ENCODE assay signal across 5 worm cellular contexts in the genomic region with DNA sequence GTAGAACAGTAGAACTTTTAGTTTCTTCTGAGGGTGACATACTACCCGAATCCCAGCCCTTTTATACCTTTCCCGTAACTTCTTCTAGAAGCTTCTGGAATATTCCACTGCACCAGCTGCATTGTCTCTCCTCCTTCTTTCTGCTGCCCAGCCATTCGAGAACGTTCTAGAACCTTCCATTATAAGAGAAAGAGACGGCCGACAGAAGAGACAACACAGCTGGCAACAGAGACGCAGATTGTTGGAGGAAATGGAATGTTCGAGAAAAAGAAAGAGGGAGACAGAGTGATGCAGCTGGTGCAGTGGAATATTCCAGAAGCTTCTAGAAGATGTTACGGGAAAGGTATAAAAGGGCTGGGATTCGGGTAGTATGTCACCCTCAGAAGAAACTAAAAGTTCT.
TF ChIP-seq lines count a peak whose summit lies in the region.

A gene (minus strand): TSS at position 35 of the 400 bp plus-strand sequence.
A gene (plus strand): TSS at position 386 of the 400 bp plus-strand sequence.

TF ChIP-seq in whole organism, L1 larva, 84 proteins besides CTCF, POLR2A, EP300 and RAD21 (continues in another document):
- peak; percentile 12 for TF ChIP-seq ceh-90 (tag; optimal IDR thresholded peaks at IDR 0.05; lab: Kevin White, UChicago)
- TF ChIP-seq efl-1 (optimal IDR thresholded peaks at IDR 0.05; lab: Kevin White, UChicago): peak; percentile 73 to 86
- peak; percentile 53 to 96 for TF ChIP-seq efl-1 (GFP tag; optimal IDR thresholded peaks at IDR 0.05 in 1 of 2; lab: Kevin White, UChicago)
- TF ChIP-seq nhr-47 (tag; optimal IDR thresholded peaks at IDR 0.05; lab: Kevin White, UChicago): peak; percentile 96
- TF ChIP-seq mep-1 (tag; optimal IDR thresholded peaks at IDR 0.05; lab: Kevin White, UChicago): peak; percentile 62
- TF ChIP-seq xbp-1 (tag; optimal IDR thresholded peaks at IDR 0.05; lab: Kevin White, UChicago): peak; percentile 84
- peak; percentile 83 for TF ChIP-seq nhr-237 (tag; optimal IDR thresholded peaks at IDR 0.05; lab: Kevin White, UChicago)
- peak; percentile 67 for TF ChIP-seq nhr-77 (tag; optimal IDR thresholded peaks at IDR 0.05; lab: Kevin White, UChicago)
- TF ChIP-seq fkh-4 (tag; optimal IDR thresholded peaks at IDR 0.05; lab: Kevin White, UChicago; ENCODE audit: borderline replicate concordance): peak; percentile 37
- peak; percentile 87 for TF ChIP-seq ceh-8 (GFP tag; optimal IDR thresholded peaks at IDR 0.05; lab: Kevin White, UChicago)
- TF ChIP-seq unc-130 (tag; optimal IDR thresholded peaks at IDR 0.05; lab: Kevin White, UChicago): peak; percentile 38
- TF ChIP-seq C04F5.9 (tag; optimal IDR thresholded peaks at IDR 0.05; lab: Kevin White, UChicago): peak; percentile 36
- TF ChIP-seq dpl-1 (GFP tag; optimal IDR thresholded peaks at IDR 0.05; lab: Kevin White, UChicago): peak; percentile 57 to 62 (median 62)
- TF ChIP-seq nhr-90 (tag; optimal IDR thresholded peaks at IDR 0.05; lab: Kevin White, UChicago; ENCODE audit: poor library complexity): peak; percentile 88
- TF ChIP-seq nhr-85 (tag; lab: Kevin White, UChicago): peak; percentile 90
- TF ChIP-seq aha-1 (tag; optimal IDR thresholded peaks at IDR 0.05; lab: Kevin White, UChicago): peak; percentile 76

TF ChIP-seq in whole organism, L3 larva, 47 proteins besides CTCF, POLR2A, EP300 and RAD21 (continues in another document):
- peak; percentile 93 for TF ChIP-seq jun-1 (tag; optimal IDR thresholded peaks at IDR 0.05; lab: Kevin White, UChicago)
- peak; percentile 70 for TF ChIP-seq nhr-11 (tag; optimal IDR thresholded peaks at IDR 0.05; lab: Kevin White, UChicago)
- TF ChIP-seq sea-2 (GFP tag; optimal IDR thresholded peaks at IDR 0.05; lab: Kevin White, UChicago): peak; percentile 100
- peak; percentile 47 for TF ChIP-seq nhr-43 (tag; optimal IDR thresholded peaks at IDR 0.05; lab: Kevin White, UChicago; ENCODE audit: poor library complexity, severe bottlenecking)
- TF ChIP-seq ceh-28 (tag; optimal IDR thresholded peaks at IDR 0.05; lab: Kevin White, UChicago): peak; percentile 69
- peak in 1 of 2 experiments; percentile 42 for TF ChIP-seq eor-1 (tag; optimal IDR thresholded peaks at IDR 0.05; lab: Kevin White, UChicago)
- peak; percentile 44 for TF ChIP-seq lin-15B (tag; optimal IDR thresholded peaks at IDR 0.05; lab: Kevin White, UChicago)
- peak; percentile 38 for TF ChIP-seq pha-4 (tag; optimal IDR thresholded peaks at IDR 0.05; lab: Kevin White, UChicago)
- TF ChIP-seq fos-1 (tag; optimal IDR thresholded peaks at IDR 0.05; lab: Kevin White, UChicago): peak; percentile 34
- TF ChIP-seq lsy-12 (tag; optimal IDR thresholded peaks at IDR 0.05; lab: Kevin White, UChicago): peak; percentile 98
- peak; percentile 12 for TF ChIP-seq skn-1 (tag; optimal IDR thresholded peaks at IDR 0.05; lab: Kevin White, UChicago)
- TF ChIP-seq mml-1 (tag; optimal IDR thresholded peaks at IDR 0.05; lab: Kevin White, UChicago): peak; percentile 66
- peak; percentile 31 for TF ChIP-seq elt-1 (tag; optimal IDR thresholded peaks at IDR 0.05; lab: Kevin White, UChicago)
- peak; percentile 60 for TF ChIP-seq elt-2 (tag; optimal IDR thresholded peaks at IDR 0.05; lab: Kevin White, UChicago)
- peak; percentile 54 for TF ChIP-seq lin-39 (tag; optimal IDR thresholded peaks at IDR 0.05; lab: Kevin White, UChicago)
- TF ChIP-seq fkh-10 (GFP tag; optimal IDR thresholded peaks at IDR 0.05; lab: Kevin White, UChicago): peak; percentile 9
- peak; percentile 74 for TF ChIP-seq nhr-23 (tag; optimal IDR thresholded peaks at IDR 0.05; lab: Kevin White, UChicago)

TF ChIP-seq in whole organism, early embryonic, 17 proteins besides CTCF, POLR2A, EP300 and RAD21:
- TF ChIP-seq hmg-4 (GFP tag; optimal IDR thresholded peaks at IDR 0.05; lab: Kevin White, UChicago) (peak; percentile 34), ceh-36 (tag; optimal IDR thresholded peaks at IDR 0.05; lab: Kevin White, UChicago) (peak; percentile 42), flt-1 (GFP tag; IDR thresholded peaks at IDR 0.05; lab: Robert Waterston, UW) (peak; percentile 82; the same call in 1 of the 2 replicates), scrt-1 (GFP tag; IDR thresholded peaks at IDR 0.05; lab: Robert Waterston, UW) (peak; percentile 81), hnd-1 (tag; optimal IDR thresholded peaks at IDR 0.05; lab: Kevin White, UChicago) (peak; percentile 60), sea-1 (GFP tag; conservative IDR thresholded peaks at IDR 0.05; lab: Robert Waterston, UW) (peak; percentile 87), tbx-11 (GFP tag; IDR thresholded peaks at IDR 0.05; lab: Robert Waterston, UW) (peak; percentile 80), tra-4 (tag; optimal IDR thresholded peaks at IDR 0.05; lab: Kevin White, UChicago) (peak; percentile 47), tbx-37 (GFP tag; conservative IDR thresholded peaks at IDR 0.05; lab: Robert Waterston, UW) (peak; percentile 71), pes-1 (GFP tag; IDR thresholded peaks at IDR 0.05; lab: Robert Waterston, UW) (peak; percentile 84), F13C5.2 (tag; optimal IDR thresholded peaks at IDR 0.05; lab: Kevin White, UChicago) (peak; percentile 68), B0310.2 (tag; optimal IDR thresholded peaks at IDR 0.05; lab: Kevin White, UChicago) (peak; percentile 76)

TF ChIP-seq in whole organism, midembryonic, 9 proteins besides CTCF, POLR2A, EP300 and RAD21:
- peak; percentile 97 for TF ChIP-seq flt-1 (GFP tag; IDR thresholded peaks at IDR 0.05; lab: Robert Waterston, UW)
- TF ChIP-seq ztf-29 (GFP tag; IDR thresholded peaks at IDR 0.05; lab: Robert Waterston, UW): peak; percentile 72
- peak; percentile 50; the same call in 1 of the 2 replicates for TF ChIP-seq ref-1 (GFP tag; conservative IDR thresholded peaks at IDR 0.05; lab: Robert Waterston, UW)
- TF ChIP-seq T22C8.4 (GFP tag; IDR thresholded peaks at IDR 0.05; lab: Robert Waterston, UW): peak; percentile 66
- TF ChIP-seq klf-2 (GFP tag; conservative IDR thresholded peaks at IDR 0.05; lab: Robert Waterston, UW): peak; percentile 79
- peak; percentile 61; the same call in 1 of the 2 replicates for TF ChIP-seq tab-1 (GFP tag; IDR thresholded peaks at IDR 0.05; lab: Robert Waterston, UW)
- TF ChIP-seq ztf-23 (GFP tag; IDR thresholded peaks at IDR 0.05; lab: Robert Waterston, UW): peak; percentile 91
- peak; percentile 66 for TF ChIP-seq cog-1 (tag; optimal IDR thresholded peaks at IDR 0.05; lab: Kevin White, UChicago)

TF ChIP-seq in whole organism, young adult, 124 proteins besides CTCF, POLR2A, EP300 and RAD21 (continues in another document):
- TF ChIP-seq mcd-1 (GFP tag; IDR thresholded peaks at IDR 0.05; lab: Robert Waterston, UW) (peak; percentile 97), tbx-9 (tag; optimal IDR thresholded peaks at IDR 0.05; lab: Kevin White, UChicago; ENCODE audit: borderline replicate concordance) (peak; percentile 93), K12H6.12 (tag; optimal IDR thresholded peaks at IDR 0.05; lab: Kevin White, UChicago) (peak; percentile 92), Y67H2A.10 (GFP tag; conservative IDR thresholded peaks at IDR 0.05; lab: Robert Waterston, UW) (peak; percentile 99), F22D6.2 (tag; optimal IDR thresholded peaks at IDR 0.05; lab: Kevin White, UChicago) (peak; percentile 88), ZK185.1 (tag; optimal IDR thresholded peaks at IDR 0.05; lab: Kevin White, UChicago; ENCODE audit: poor library complexity, severe bottlenecking) (peak; percentile 65), F57C9.4 (tag; optimal IDR thresholded peaks at IDR 0.05; lab: Kevin White, UChicago) (peak; percentile 97), zim-3 (tag; optimal IDR thresholded peaks at IDR 0.05; lab: Kevin White, UChicago) (peak; percentile 99), madf-3 (GFP tag; IDR thresholded peaks at IDR 0.05; lab: Robert Waterston, UW) (peak; percentile 93), egrh-3 (GFP tag; IDR thresholded peaks at IDR 0.05; lab: Robert Waterston, UW) (peak; percentile 93), hsf-1 (GFP tag; IDR thresholded peaks at IDR 0.05; lab: Robert Waterston, UW) (peak; percentile 100), aptf-2 (GFP tag; conservative IDR thresholded peaks at IDR 0.05; lab: Robert Waterston, UW) (peak; percentile 88), hmg-20 (GFP tag; IDR thresholded peaks at IDR 0.05; lab: Robert Waterston, UW) (peak; percentile 89), B0261.1 (tag; optimal IDR thresholded peaks at IDR 0.05; lab: Kevin White, UChicago) (peak; percentile 40), sea-2 (GFP tag; IDR thresholded peaks at IDR 0.05; lab: Robert Waterston, UW) (peak; percentile 99), lin-35 (GFP tag; optimal IDR thresholded peaks at IDR 0.05; lab: Kevin White, UChicago) (peak in 1 of 3 experiments; percentile 87), ztf-28 (GFP tag; IDR thresholded peaks at IDR 0.05; lab: Robert Waterston, UW) (peak; percentile 79), fkh-3 (tag; optimal IDR thresholded peaks at IDR 0.05; lab: Kevin White, UChicago) (peak; percentile 92), nfyb-1 (GFP tag; IDR thresholded peaks at IDR 0.05; lab: Robert Waterston, UW) (peak; percentile 99), aptf-3 (GFP tag; IDR thresholded peaks at IDR 0.05; lab: Robert Waterston, UW) (peak; percentile 100), Y53G8AR.9 (GFP tag; conservative IDR thresholded peaks at IDR 0.05; lab: Robert Waterston, UW) (peak; percentile 99), gei-17 (GFP tag; optimal IDR thresholded peaks at IDR 0.05; lab: Kevin White, UChicago) (peak; percentile 89), ztf-26 (tag; optimal IDR thresholded peaks at IDR 0.05; lab: Kevin White, UChicago) (peak; percentile 97), F10E7.11 (tag; optimal IDR thresholded peaks at IDR 0.05; lab: Kevin White, UChicago) (peak; percentile 97), let-607 (tag; optimal IDR thresholded peaks at IDR 0.05; lab: Kevin White, UChicago) (peak; percentile 88 to 90), ceh-40 (GFP tag; IDR thresholded peaks at IDR 0.05; lab: Robert Waterston, UW) (peak; percentile 95), ceh-27 (GFP tag; optimal IDR thresholded peaks at IDR 0.05; lab: Kevin White, UChicago) (peak; percentile 83), athp-1 (tag; optimal IDR thresholded peaks at IDR 0.05; lab: Kevin White, UChicago) (peak; percentile 98), attf-3 (GFP tag; conservative IDR thresholded peaks at IDR 0.05; lab: Robert Waterston, UW) (peak; percentile 83), repo-1 (tag; optimal IDR thresholded peaks at IDR 0.05; lab: Kevin White, UChicago) (peak; percentile 97), F37B4.10 (GFP tag; IDR thresholded peaks at IDR 0.05; lab: Robert Waterston, UW) (peak; percentile 95; the same call in 1 of the 2 replicates), lin-26 (GFP tag; IDR thresholded peaks at IDR 0.05; lab: Robert Waterston, UW) (peak; percentile 86), lag-1 (GFP tag; IDR thresholded peaks at IDR 0.05; lab: Robert Waterston, UW) (0 out of 2 replicates have a peak, but pooled peaks have one; percentile 89), lin-40 (tag; optimal IDR thresholded peaks at IDR 0.05; lab: Kevin White, UChicago) (peak; percentile 97)
